Worm (Caenorhabditis elegans) whole organism, L4 larva: ENCODE results near the gene npp-5.
A peak's percentile ranks its signal among the peaks of the same experiment; 100 is the strongest.

Experiments
- D1046.2 ChIP-seq: fragments of 200-800 bp; sonication (Bioruptor generic); IDR thresholded peaks from 2 replicates; pipeline ENCODE4 v1.3.6; 2022; ENCODE audit warnings: missing genetic modification characterization, missing compliant biosample characterization
- F26F4.8 ChIP-seq: fragments of 200-800 bp; sonication (Bioruptor generic); conservative IDR thresholded peaks from 2 replicates; pipeline ENCODE4 v1.3.6; 2022; ENCODE audit warnings: missing genetic modification characterization, missing compliant biosample characterization
- R02D3.7 ChIP-seq: fragments of 150-350 bp; sonication (generic microtip); optimal IDR thresholded peaks from 3 replicates; lab custom pipeline; 2014; ENCODE audit warnings: missing biosample characterization, missing genetic modification characterization
- T20F7.1 ChIP-seq: fragments of 200-800 bp; sonication (Bioruptor generic); optimal IDR thresholded peaks from 2 replicates; lab custom pipeline; 2018; ENCODE audit warnings: mild to moderate bottlenecking, missing genetic modification characterization, missing compliant biosample characterization
- T26A8.4 ChIP-seq: fragments of 200-800 bp; sonication (Bioruptor generic); IDR thresholded peaks from 2 replicates; pipeline ENCODE4 v1.3.6; 2022; ENCODE audit warnings: missing genetic modification characterization, missing compliant biosample characterization
- Y105C5A.15 ChIP-seq: fragments of 200-800 bp; sonication (Bioruptor generic); IDR thresholded peaks from 2 replicates; pipeline ENCODE4 v1.3.6; 2022; ENCODE audit warnings: missing genetic modification characterization, missing compliant biosample characterization
- Y75B8A.6 ChIP-seq: fragments of 200-800 bp; sonication (Bioruptor generic); IDR thresholded peaks from 2 replicates; pipeline ENCODE4 v1.3.6; 2022; ENCODE audit warnings: missing genetic modification reagents, missing genetic modification characterization, missing compliant biosample characterization
- ZK546.5 ChIP-seq, 2 experiments: sonication (generic microtip); optimal IDR thresholded peaks; 2 replicates each; lab custom pipeline; 2017; ENCODE audit warnings: missing biosample characterization in 2 of 2, missing genetic modification characterization in 2 of 2
- aha-1 ChIP-seq: fragments of 150-350 bp; peaks from one replicate; lab custom pipeline; 2014; ENCODE audit warnings: missing biosample characterization, missing genetic modification characterization
- aly-2 ChIP-seq: sonication (generic microtip); optimal IDR thresholded peaks from 2 replicates; lab custom pipeline; 2018; ENCODE audit warnings: missing biosample characterization, missing genetic modification characterization
- ama-1 ChIP-seq: fragments of 150-350 bp; optimal IDR thresholded peaks from 2 replicates; lab custom pipeline; 2014; ENCODE audit warnings: inconsistent platforms, mixed read lengths
- arid-1 ChIP-seq: fragments of 200-800 bp; sonication (Bioruptor generic); conservative IDR thresholded peaks from 2 replicates; pipeline ENCODE4 v1.3.6; 2022; ENCODE audit warnings: missing genetic modification reagents, missing genetic modification characterization, missing compliant biosample characterization
- ceh-32 ChIP-seq: sonication (generic microtip); optimal IDR thresholded peaks from 2 replicates; lab custom pipeline; 2016; ENCODE audit warnings: mild to moderate bottlenecking, missing genetic modification characterization, missing compliant biosample characterization; ENCODE audit not compliant: poor library complexity
- ceh-44 ChIP-seq: fragments of 200-800 bp; sonication (Bioruptor generic); IDR thresholded peaks from 2 replicates; pipeline ENCODE4 v1.3.6; 2022; ENCODE audit warnings: missing genetic modification reagents, missing genetic modification characterization, missing compliant biosample characterization
- ceh-82 ChIP-seq: sonication (generic microtip); optimal IDR thresholded peaks from 2 replicates; lab custom pipeline; 2017; ENCODE audit warnings: missing biosample characterization, missing genetic modification characterization
- ctbp-1 ChIP-seq: fragments of 200-800 bp; sonication (Bioruptor generic); IDR thresholded peaks from 2 replicates; pipeline ENCODE4 v1.3.6; 2022; ENCODE audit warnings: missing genetic modification reagents, missing genetic modification characterization, missing compliant biosample characterization
- daf-12 ChIP-seq: fragments of 150-350 bp; optimal IDR thresholded peaks from 2 replicates; lab custom pipeline; 2014; ENCODE audit warnings: missing biosample characterization, missing genetic modification reagents, missing genetic modification characterization
- daf-8 ChIP-seq: fragments of 200-800 bp; sonication (Bioruptor generic); IDR thresholded peaks from 2 replicates; pipeline ENCODE4 v1.3.6; 2022; ENCODE audit warnings: missing genetic modification characterization, missing compliant biosample characterization
- dmd-8 ChIP-seq: fragments of 200-800 bp; sonication (Bioruptor generic); IDR thresholded peaks from 2 replicates; pipeline ENCODE4 v1.3.6; 2022; ENCODE audit warnings: missing genetic modification characterization, missing compliant biosample characterization
- dmd-9 ChIP-seq: fragments of 200-800 bp; sonication (Bioruptor generic); IDR thresholded peaks from 2 replicates; pipeline ENCODE4 v1.3.6; 2022; ENCODE audit warnings: missing genetic modification reagents, missing genetic modification characterization, missing compliant biosample characterization
- duxl-1 ChIP-seq: sonication (generic microtip); optimal IDR thresholded peaks from 2 replicates; lab custom pipeline; 2016; ENCODE audit warnings: mild to moderate bottlenecking, missing genetic modification characterization, moderate library complexity, missing compliant biosample characterization; ENCODE audit not compliant: poor library complexity
- dve-1 ChIP-seq: sonication (generic microtip); optimal IDR thresholded peaks from 2 replicates; lab custom pipeline; 2017; ENCODE audit warnings: antibody characterized with exemption, mild to moderate bottlenecking, missing genetic modification characterization, missing compliant biosample characterization; ENCODE audit not compliant: insufficient read depth
- fos-1 ChIP-seq: fragments of 150-350 bp; optimal IDR thresholded peaks from 2 replicates; lab custom pipeline; 2014; ENCODE audit warnings: missing biosample characterization, missing genetic modification characterization
- hif-1 ChIP-seq, 2 experiments: sonication (generic microtip); optimal IDR thresholded peaks; 2 replicates each; lab custom pipeline; 2016 to 2017; ENCODE audit warnings: missing compliant biosample characterization in 2 of 2, missing genetic modification characterization in 2 of 2, missing genetic modification reagents in 2 of 2, missing genotype in 2 of 2, mild to moderate bottlenecking in 1 of 2
- hlh-11 ChIP-seq: fragments of 200-800 bp; sonication (Bioruptor generic); optimal IDR thresholded peaks from 2 replicates; lab custom pipeline; 2018; ENCODE audit warnings: mild to moderate bottlenecking, missing genetic modification characterization, missing compliant biosample characterization
- hmg-1.1 ChIP-seq: fragments of 200-800 bp; sonication (Bioruptor generic); IDR thresholded peaks from 2 replicates; pipeline ENCODE4 v1.3.6; 2022; ENCODE audit warnings: missing genetic modification reagents, missing genetic modification characterization, missing compliant biosample characterization
- jun-1 ChIP-seq: fragments of 150-350 bp; optimal IDR thresholded peaks from 2 replicates; lab custom pipeline; 2014; ENCODE audit warnings: missing biosample characterization, missing genetic modification reagents, missing genetic modification characterization
- lin-29 ChIP-seq: fragments of 200-800 bp; sonication (Bioruptor generic); IDR thresholded peaks from 2 replicates; pipeline ENCODE4 v1.3.6; 2022; ENCODE audit warnings: missing genetic modification reagents, missing genetic modification characterization, missing compliant biosample characterization
- lin-39 ChIP-seq: fragments of 150-350 bp; optimal IDR thresholded peaks from 2 replicates; lab custom pipeline; 2014; ENCODE audit warnings: missing biosample characterization, missing genetic modification reagents, missing genetic modification characterization
- lir-3 ChIP-seq: sonication (generic microtip); optimal IDR thresholded peaks from 2 replicates; lab custom pipeline; 2016; ENCODE audit warnings: mild to moderate bottlenecking, missing genetic modification characterization, missing compliant biosample characterization
- madf-5 ChIP-seq, 2 experiments: fragments of 200-800 bp; sonication (Bioruptor generic); IDR thresholded peaks; 2 replicates each; pipeline ENCODE4 v1.3.6; 2022; ENCODE audit warnings: missing compliant biosample characterization in 2 of 2, missing genetic modification characterization in 2 of 2
- madf-9 ChIP-seq: fragments of 200-800 bp; sonication (Bioruptor generic); conservative IDR thresholded peaks from 2 replicates; pipeline ENCODE4 v1.3.6; 2022; ENCODE audit warnings: missing genetic modification reagents, missing genetic modification characterization, missing compliant biosample characterization
- mdl-1 ChIP-seq, 2 experiments: fragments of 150-350 bp in 1 of 2; sonication (generic microtip) in 1 of 2; optimal IDR thresholded peaks; 2 replicates each; lab custom pipeline; 2014 to 2017; ENCODE audit warnings: missing biosample characterization in 2 of 2, missing genetic modification characterization in 2 of 2
- mdt-29 ChIP-seq: fragments of 200-800 bp; sonication (Bioruptor generic); IDR thresholded peaks from 2 replicates; pipeline ENCODE4 v1.3.6; 2022; ENCODE audit warnings: missing genetic modification reagents, missing genetic modification characterization, missing compliant biosample characterization
- nhr-10 ChIP-seq: fragments of 150-350 bp; optimal IDR thresholded peaks from 2 replicates; lab custom pipeline; 2014; ENCODE audit warnings: missing biosample characterization, missing genetic modification characterization
- nhr-102 ChIP-seq: sonication (generic microtip); optimal IDR thresholded peaks from 2 replicates; lab custom pipeline; 2016; ENCODE audit warnings: mild to moderate bottlenecking, missing genetic modification characterization, moderate library complexity, missing compliant biosample characterization
- nhr-11 ChIP-seq: fragments of 150-350 bp; optimal IDR thresholded peaks from 2 replicates; lab custom pipeline; 2014; ENCODE audit warnings: missing biosample characterization, missing genetic modification characterization
- nhr-28 ChIP-seq: fragments of 150-350 bp; optimal IDR thresholded peaks from 2 replicates; lab custom pipeline; 2014; ENCODE audit warnings: missing biosample characterization, missing genetic modification characterization
- nhr-42 ChIP-seq: fragments of 200-800 bp; sonication (Bioruptor generic); IDR thresholded peaks from 2 replicates; pipeline ENCODE4 v1.3.6; 2022; ENCODE audit warnings: missing genetic modification characterization, missing compliant biosample characterization
- nhr-48 ChIP-seq: sonication (generic microtip); optimal IDR thresholded peaks from 2 replicates; lab custom pipeline; 2016; ENCODE audit warnings: mild to moderate bottlenecking, missing genetic modification characterization, missing compliant biosample characterization
- nhr-77 ChIP-seq: fragments of 150-350 bp; optimal IDR thresholded peaks from 2 replicates; lab custom pipeline; 2014; ENCODE audit warnings: missing biosample characterization, missing genetic modification characterization
- pha-4 ChIP-seq, 2 experiments: fragments of 150-350 bp in 1 of 2; fragments of 200-800 bp in 1 of 2; sonication (Bioruptor generic) in 1 of 2; IDR thresholded peaks in 1 of 2; optimal IDR thresholded peaks in 1 of 2; 2 replicates each; pipeline versions ENCODE4 v1.3.6 to Lab custom; 2014 to 2022; ENCODE audit warnings: missing genetic modification characterization in 2 of 2, missing genetic modification reagents in 2 of 2, missing biosample characterization in 1 of 2, missing compliant biosample characterization in 1 of 2
- rbr-2 ChIP-seq: sonication (generic microtip); optimal IDR thresholded peaks from 2 replicates; lab custom pipeline; 2016; ENCODE audit warnings: missing genotype, missing genetic modification characterization, missing compliant biosample characterization
- saeg-2 ChIP-seq: fragments of 200-800 bp; sonication (Bioruptor generic); IDR thresholded peaks from 2 replicates; pipeline ENCODE4 v1.3.6; 2022; ENCODE audit warnings: missing genetic modification reagents, missing genetic modification characterization, missing compliant biosample characterization
- snpc-1.2 ChIP-seq: fragments of 200-800 bp; sonication (Bioruptor generic); IDR thresholded peaks from 2 replicates; pipeline ENCODE4 v1.3.6; 2022; ENCODE audit warnings: missing genetic modification reagents, missing genetic modification characterization, missing compliant biosample characterization
- spr-1 ChIP-seq: sonication (generic microtip); optimal IDR thresholded peaks from 2 replicates; lab custom pipeline; 2016; ENCODE audit warnings: mild to moderate bottlenecking, missing genetic modification characterization, missing compliant biosample characterization
- spr-3 ChIP-seq: fragments of 200-800 bp; sonication (Bioruptor generic); optimal IDR thresholded peaks from 2 replicates; lab custom pipeline; 2018; ENCODE audit warnings: mild to moderate bottlenecking, missing genetic modification characterization, missing compliant biosample characterization
- tag-97 ChIP-seq: fragments of 200-800 bp; sonication (Bioruptor generic); IDR thresholded peaks from 2 replicates; pipeline ENCODE4 v1.3.6; 2022; ENCODE audit warnings: missing genetic modification characterization, missing compliant biosample characterization
- unc-130 ChIP-seq: sonication (generic microtip); optimal IDR thresholded peaks from 2 replicates; lab custom pipeline; 2016; ENCODE audit warnings: missing genetic modification reagents, missing genetic modification characterization, missing compliant biosample characterization
- zip-11 ChIP-seq: fragments of 200-800 bp; sonication (Bioruptor generic); IDR thresholded peaks from 2 replicates; pipeline ENCODE4 v1.3.6; 2022; ENCODE audit warnings: missing genetic modification characterization, missing compliant biosample characterization
- zip-2 ChIP-seq: fragments of 150-350 bp; optimal IDR thresholded peaks from 2 replicates; lab custom pipeline; 2014; ENCODE audit warnings: missing biosample characterization, missing genetic modification characterization

The npp-5 gene

DNA sequence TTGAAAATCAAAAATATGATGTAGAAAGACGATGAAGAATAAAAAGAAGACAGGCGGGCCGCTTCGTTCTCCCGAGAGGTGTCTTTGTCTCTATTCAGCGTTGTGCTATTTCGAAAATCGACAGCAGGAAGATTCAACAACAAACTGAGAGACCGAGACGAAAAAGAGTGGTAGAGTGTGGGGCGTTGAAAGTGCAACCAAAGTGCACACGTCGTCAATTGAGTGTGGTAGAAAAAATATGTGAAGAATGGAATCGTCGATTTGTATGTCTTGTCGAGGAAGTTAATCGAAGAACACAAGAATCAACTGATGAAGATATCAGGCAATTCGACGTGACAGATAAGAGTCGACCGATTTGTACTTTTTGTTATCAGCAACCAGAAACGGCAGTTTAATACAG is 19.6 kb upstream of the npp-5 start (continued):
- peak; percentile 68 for TF ChIP-seq dve-1 (tag; lab: Kevin White, UChicago)
- TF ChIP-seq duxl-1: no peak
- TF ChIP-seq R02D3.7 (tag; lab: Kevin White, UChicago): no peak
- TF ChIP-seq daf-8 (GFP tag; lab: Robert Waterston, UW): no peak
- no peak for TF ChIP-seq lin-39 (tag; lab: Kevin White, UChicago)
- no peak for TF ChIP-seq dmd-9 (GFP tag; lab: Robert Waterston, UW)
- TF ChIP-seq hmg-1.1 (GFP tag; lab: Robert Waterston, UW): no peak
- TF ChIP-seq pha-4 (GFP tag; IDR thresholded peaks at IDR 0.05; lab: Robert Waterston, UW): no peak
- peak; percentile 57 for TF ChIP-seq pha-4 (tag; optimal IDR thresholded peaks at IDR 0.05; lab: Kevin White, UChicago)
- no peak for TF ChIP-seq aha-1 (tag; lab: Kevin White, UChicago)
- no peak for TF ChIP-seq F26F4.8 (GFP tag; lab: Robert Waterston, UW)
- peak in 1 of 2 experiments; percentile 73 for TF ChIP-seq mdl-1 (tag; optimal IDR thresholded peaks at IDR 0.05; lab: Kevin White, UChicago)
- TF ChIP-seq ceh-32 (tag; lab: Kevin White, UChicago): no peak
- TF ChIP-seq daf-12 (tag; lab: Kevin White, UChicago): peak; percentile 22
- TF ChIP-seq nhr-77 (tag; lab: Kevin White, UChicago): peak; percentile 45
- no peak for TF ChIP-seq ceh-82 (tag; lab: Kevin White, UChicago)
- no peak for TF ChIP-seq fos-1 (tag; lab: Kevin White, UChicago)
- no peak for TF ChIP-seq rbr-2 (tag; lab: Kevin White, UChicago)
- no peak for TF ChIP-seq zip-11 (GFP tag; lab: Robert Waterston, UW)
- TF ChIP-seq nhr-28 (tag; lab: Kevin White, UChicago): peak; percentile 94
- TF ChIP-seq ama-1: peak; percentile 72
- no peak for TF ChIP-seq spr-1 (tag; lab: Kevin White, UChicago)
- TF ChIP-seq tag-97 (GFP tag; lab: Robert Waterston, UW): no peak
- TF ChIP-seq ctbp-1 (GFP tag; lab: Robert Waterston, UW): no peak
- no peak for TF ChIP-seq lir-3 (tag; lab: Kevin White, UChicago)
- TF ChIP-seq mdt-29 (GFP tag; lab: Robert Waterston, UW): no peak
- TF ChIP-seq ceh-44 (GFP tag; lab: Robert Waterston, UW): no peak
- TF ChIP-seq Y75B8A.6 (GFP tag; lab: Robert Waterston, UW): no peak
- no peak for TF ChIP-seq madf-9 (GFP tag; lab: Robert Waterston, UW)
- no peak for TF ChIP-seq dmd-8 (GFP tag; lab: Robert Waterston, UW)
- no peak for TF ChIP-seq hif-1 (tag; optimal IDR thresholded peaks at IDR 0.05; lab: Kevin White, UChicago)
- TF ChIP-seq zip-2 (tag; lab: Kevin White, UChicago): no peak
- no peak for TF ChIP-seq D1046.2 (GFP tag; lab: Robert Waterston, UW)
- no peak for TF ChIP-seq T20F7.1 (GFP tag; lab: Kevin White, UChicago)
- no peak for TF ChIP-seq aly-2 (tag; lab: Kevin White, UChicago)
- TF ChIP-seq nhr-48 (tag; lab: Kevin White, UChicago): peak; percentile 82
- peak; percentile 20 for TF ChIP-seq jun-1 (tag; lab: Kevin White, UChicago)
- TF ChIP-seq snpc-1.2 (GFP tag; lab: Robert Waterston, UW): no peak
- TF ChIP-seq hlh-11 (tag; lab: Kevin White, UChicago): peak; percentile 71
- TF ChIP-seq madf-5 (GFP tag; IDR thresholded peaks at IDR 0.05; lab: Robert Waterston, UW): no peak
- TF ChIP-seq spr-3: no peak
- peak; percentile 78 for TF ChIP-seq nhr-10 (tag; lab: Kevin White, UChicago)
- TF ChIP-seq nhr-42 (GFP tag; lab: Robert Waterston, UW): no peak
- no peak for TF ChIP-seq T26A8.4
- TF ChIP-seq nhr-11 (tag; lab: Kevin White, UChicago): peak; percentile 28
- no peak for TF ChIP-seq Y105C5A.15 (GFP tag; lab: Robert Waterston, UW)
- no peak for TF ChIP-seq nhr-102 (tag; lab: Kevin White, UChicago)
- TF ChIP-seq ZK546.5 (tag; optimal IDR thresholded peaks at IDR 0.05; lab: Kevin White, UChicago): no peak
- no peak for TF ChIP-seq saeg-2 (GFP tag; lab: Robert Waterston, UW)
- no peak for TF ChIP-seq lin-29 (GFP tag; lab: Robert Waterston, UW)
- TF ChIP-seq arid-1 (GFP tag; lab: Robert Waterston, UW): no peak
- no peak for TF ChIP-seq unc-130 (GFP tag; lab: Kevin White, UChicago)
